Fruit fly (Drosophila melanogaster) whole organism, pupa: Measurements from ENCODE around the gene ebi.

Source experiments
- CG10348 ChIP-seq: fragments of 200-800 bp; sonication (Bioruptor generic); IDR thresholded peaks from 2 replicates; pipeline ENCODE4 v1.3.6; 2022; ENCODE audit warnings: missing biosample characterization, missing genetic modification characterization
- CG12605 ChIP-seq: fragments of 200-800 bp; sonication (Bioruptor generic); IDR thresholded peaks from 2 replicates; pipeline ENCODE4 v1.3.6; 2022; ENCODE audit warnings: missing biosample characterization, missing genetic modification characterization
- CG13204 ChIP-seq: fragments of 200-800 bp; sonication (Bioruptor generic); optimal IDR thresholded peaks from 2 replicates; lab custom pipeline; 2018; ENCODE audit warnings: missing biosample characterization, mild to moderate bottlenecking, missing genetic modification characterization, moderate library complexity
- CG14655 ChIP-seq: fragments of 200-800 bp; sonication (Bioruptor generic); optimal IDR thresholded peaks from 3 replicates; lab custom pipeline; 2017; ENCODE audit warnings: mild to moderate bottlenecking, missing biosample characterization, missing genetic modification reagents, missing genetic modification characterization
- CG15710 ChIP-seq: fragments of 200-800 bp; sonication (Bioruptor generic); optimal IDR thresholded peaks from 2 replicates; lab custom pipeline; 2018; ENCODE audit warnings: missing biosample characterization, mild to moderate bottlenecking, missing genetic modification characterization, moderate library complexity
- CG17806 ChIP-seq: fragments of 200-800 bp; sonication (Bioruptor generic); optimal IDR thresholded peaks from 2 replicates; lab custom pipeline; 2018; ENCODE audit warnings: missing biosample characterization, mild to moderate bottlenecking, missing genetic modification characterization, moderate library complexity
- CG32121 ChIP-seq: fragments of 200-800 bp; sonication (Bioruptor generic); IDR thresholded peaks from 2 replicates; pipeline ENCODE4 v1.3.6; 2022; ENCODE audit warnings: missing biosample characterization, missing genetic modification characterization
- CG34367 ChIP-seq: fragments of 200-800 bp; sonication (Bioruptor generic); optimal IDR thresholded peaks from 2 replicates; lab custom pipeline; 2018; ENCODE audit warnings: missing biosample characterization, mild to moderate bottlenecking, missing genetic modification characterization
- CG4496 ChIP-seq: fragments of 200-800 bp; sonication (Bioruptor generic); IDR thresholded peaks from 3 replicates; pipeline ENCODE4 v1.3.6; 2022; ENCODE audit warnings: missing biosample characterization, missing genetic modification characterization
- CG8159 ChIP-seq: fragments of 200-800 bp; sonication (Bioruptor generic); optimal IDR thresholded peaks from 3 replicates; lab custom pipeline; 2018; ENCODE audit warnings: missing biosample characterization, mild to moderate bottlenecking, missing genetic modification characterization, moderate library complexity
- CG9948 ChIP-seq: fragments of 200-800 bp; sonication (Bioruptor generic); optimal IDR thresholded peaks from 2 replicates; lab custom pipeline; 2018; ENCODE audit warnings: missing biosample characterization, mild to moderate bottlenecking, missing genetic modification characterization, moderate library complexity
- D1 ChIP-seq: fragments of 200-800 bp; sonication (Bioruptor generic); optimal IDR thresholded peaks from 2 replicates; lab custom pipeline; 2018; ENCODE audit warnings: missing biosample characterization, mild to moderate bottlenecking, missing genetic modification characterization, moderate library complexity
- EcR ChIP-seq: fragments of 200-800 bp; sonication (Bioruptor generic); optimal IDR thresholded peaks from 3 replicates; lab custom pipeline; 2019; ENCODE audit warnings: missing biosample characterization, missing genetic modification characterization, mild to moderate bottlenecking, moderate library complexity, missing genetic modification reagents
- Ets98B ChIP-seq: fragments of 200-800 bp; sonication (Bioruptor generic); IDR thresholded peaks from 2 replicates; pipeline ENCODE4 v1.3.6; 2022; ENCODE audit warnings: missing biosample characterization, missing genetic modification characterization
- Pif1A ChIP-seq: fragments of 200-800 bp; sonication (Bioruptor generic); optimal IDR thresholded peaks from 3 replicates; lab custom pipeline; 2016; ENCODE audit warnings: missing biosample characterization, missing genetic modification characterization
- Pif1B ChIP-seq: fragments of 200-800 bp; sonication (Bioruptor generic); optimal IDR thresholded peaks from 3 replicates; lab custom pipeline; 2016; ENCODE audit warnings: missing biosample characterization, missing genetic modification characterization
- fd96Ca ChIP-seq: fragments of 200-800 bp; sonication (Bioruptor generic); IDR thresholded peaks from 3 replicates; pipeline ENCODE4 v1.3.6; 2022; ENCODE audit warnings: missing biosample characterization, missing genetic modification characterization
- gl ChIP-seq: fragments of 200-800 bp; sonication (Bioruptor generic); optimal IDR thresholded peaks from 2 replicates; lab custom pipeline; 2018; ENCODE audit warnings: missing biosample characterization, mild to moderate bottlenecking, missing genetic modification characterization
- rn ChIP-seq: fragments of 200-800 bp; sonication (Bioruptor generic); IDR thresholded peaks from 2 replicates; pipeline ENCODE4 v1.3.6; 2022; ENCODE audit warnings: missing biosample characterization, missing genetic modification characterization

ebi gene

dm6 chr2L:455738-456137 lies 40.9 kb downstream of the ebi start:
- TF ChIP-seq CG9948 (tag; lab: Kevin White, UChicago) (no peak), Ets98B (GFP tag; lab: Robert Waterston, UW) (no peak), CG13204 (GFP tag; lab: Kevin White, UChicago) (no peak), fd96Ca (GFP tag; lab: Robert Waterston, UW) (no peak), CG14655 (no peak), D1 (tag; lab: Kevin White, UChicago) (no peak), EcR (GFP tag; lab: Kevin White, UChicago) (no peak), CG34367 (tag; lab: Kevin White, UChicago) (no peak), Pif1B (GFP tag; lab: Kevin White, UChicago) (no peak)
- TF ChIP-seq, all 21 proteins: peak for 0

- TF ChIP-seq EcR (GFP tag; lab: Kevin White, UChicago) = no peak
- no peak for TF ChIP-seq D1 (tag; lab: Kevin White, UChicago)
- TF ChIP-seq rn (GFP tag; lab: Robert Waterston, UW) = no peak
- TF ChIP-seq CG15710 = no peak
- no peak for TF ChIP-seq CG4496 (GFP tag; lab: Robert Waterston, UW)
- no peak for TF ChIP-seq CG9948 (tag; lab: Kevin White, UChicago)
- no peak for TF ChIP-seq Pif1A (GFP tag; lab: Kevin White, UChicago)
- TF ChIP-seq CG17806 (tag; lab: Kevin White, UChicago) = no peak
- TF ChIP-seq gl (tag; lab: Kevin White, UChicago) = no peak
- TF ChIP-seq CG12605 (GFP tag; lab: Robert Waterston, UW) = no peak
- no peak for TF ChIP-seq CG32121
- TF ChIP-seq CG8159 (tag; lab: Kevin White, UChicago) = no peak
- TF ChIP-seq CG14655 = no peak
- TF ChIP-seq Ets98B (GFP tag; lab: Robert Waterston, UW) = no peak
- TF ChIP-seq CG10348 (GFP tag; lab: Robert Waterston, UW) = no peak
- no peak for TF ChIP-seq CG13204 (GFP tag; lab: Kevin White, UChicago)
- no peak for TF ChIP-seq Pif1B (GFP tag; lab: Kevin White, UChicago)
- TF ChIP-seq, all 21 proteins: peak for 0
Observed at dm6 chr2L:467683-468082, 52.8 kb downstream of the ebi start.
